Fruit fly (Drosophila melanogaster): Measurements from ENCODE around the gene CG34140.

Gene CG34140

dm6 chr3L:160446-161094 is 23.7 kb downstream of the CG34140 start (continued):
- no peak for TF ChIP-seq corto (GFP tag; optimal IDR thresholded peaks at IDR 0.05)
- no peak for TF ChIP-seq CG3847 (GFP tag; IDR thresholded peaks at IDR 0.05)
- peak; percentile 70 for TF ChIP-seq abd-A (tag; optimal IDR thresholded peaks at IDR 0.05)
- TF ChIP-seq CG30403 (GFP tag; optimal IDR thresholded peaks at IDR 0.05) = no peak
- no peak for TF ChIP-seq NK7.1 (GFP tag; optimal IDR thresholded peaks at IDR 0.05)
- no peak for TF ChIP-seq CG43689 (GFP tag; IDR thresholded peaks at IDR 0.05)
- TF ChIP-seq Atf3 (GFP tag; optimal IDR thresholded peaks at IDR 0.05) = no peak
- TF ChIP-seq pho (GFP tag; optimal IDR thresholded peaks at IDR 0.05) = no peak
- TF ChIP-seq CG10267 (tag; optimal IDR thresholded peaks at IDR 0.05) = no peak
- TF ChIP-seq CG8290 (GFP tag; optimal IDR thresholded peaks at IDR 0.05) = no peak
- TF ChIP-seq CG8290 (tag; optimal IDR thresholded peaks at IDR 0.05) = peak in 1 of 2 experiments; percentile 73
- TF ChIP-seq onecut (GFP tag; IDR thresholded peaks at IDR 0.05) = 0 out of 2 replicates have a peak, but pooled peaks have one; percentile 11
- TF ChIP-seq CG18476 (GFP tag; optimal IDR thresholded peaks at IDR 0.05) = no peak
- TF ChIP-seq hbn (GFP tag; IDR thresholded peaks at IDR 0.05; ENCODE audit: partially characterized antibody) = no peak
- TF ChIP-seq Hr39 (optimal IDR thresholded peaks at IDR 0.05) = no peak
- no peak for TF ChIP-seq CG32532 (GFP tag; IDR thresholded peaks at IDR 0.05)
- TF ChIP-seq Sry-β (GFP tag; optimal IDR thresholded peaks at IDR 0.05) = no peak
- no peak for TF ChIP-seq CrebB (tag; optimal IDR thresholded peaks at IDR 0.05)
- TF ChIP-seq Hsf (GFP tag; optimal IDR thresholded peaks at IDR 0.05) = no peak
- TF ChIP-seq Asciz (GFP tag; optimal IDR thresholded peaks at IDR 0.05) = no peak
- no peak for TF ChIP-seq unpg (GFP tag; optimal IDR thresholded peaks at IDR 0.05)
- TF ChIP-seq ase (GFP tag; IDR thresholded peaks at IDR 0.05) = no peak
- no peak for TF ChIP-seq gem (tag; optimal IDR thresholded peaks at IDR 0.05)
- no peak for TF ChIP-seq E2f2 (GFP tag; IDR thresholded peaks at IDR 0.05)
- peak; percentile 66 for TF ChIP-seq Bgb (GFP tag; IDR thresholded peaks at IDR 0.05; ENCODE audit: partially characterized antibody)
- no peak for TF ChIP-seq CG17385 (GFP tag; optimal IDR thresholded peaks at IDR 0.05)
- TF ChIP-seq CG8281 (tag; optimal IDR thresholded peaks at IDR 0.05) = no peak
- TF ChIP-seq dm (GFP tag; optimal IDR thresholded peaks at IDR 0.05) = no peak
- TF ChIP-seq Neu2 (GFP tag; optimal IDR thresholded peaks at IDR 0.05; ENCODE audit: borderline replicate concordance) = no peak
- TF ChIP-seq Hey (tag; optimal IDR thresholded peaks at IDR 0.05) = no peak
- TF ChIP-seq CG18599 (GFP tag; optimal IDR thresholded peaks at IDR 0.05) = no peak
- TF ChIP-seq kah (GFP tag; optimal IDR thresholded peaks at IDR 0.05) = no peak
- TF ChIP-seq Chrac-16 (GFP tag; optimal IDR thresholded peaks at IDR 0.05) = no peak
- no peak for TF ChIP-seq CG9215 (GFP tag; IDR thresholded peaks at IDR 0.05)
- no peak for TF ChIP-seq CG6813 (GFP tag; optimal IDR thresholded peaks at IDR 0.05)
- TF ChIP-seq CG6272 (GFP tag; IDR thresholded peaks at IDR 0.05) = no peak
- TF ChIP-seq lab (GFP tag; optimal IDR thresholded peaks at IDR 0.05) = peak; percentile 61
- no peak for TF ChIP-seq ara (GFP tag; IDR thresholded peaks at IDR 0.05)
- no peak for TF ChIP-seq gsb-n (tag; optimal IDR thresholded peaks at IDR 0.05)
- no peak for TF ChIP-seq bsh (GFP tag; optimal IDR thresholded peaks at IDR 0.05)
- TF ChIP-seq Stat92E (GFP tag; optimal IDR thresholded peaks at IDR 0.05) = no peak
- no peak for TF ChIP-seq wdn (GFP tag; IDR thresholded peaks at IDR 0.05)
- TF ChIP-seq CG12659 (GFP tag; optimal IDR thresholded peaks at IDR 0.05) = peak; percentile 23
- peak; percentile 4 for TF ChIP-seq Bteb2 (GFP tag; optimal IDR thresholded peaks at IDR 0.05)
- TF ChIP-seq zen (tag; optimal IDR thresholded peaks at IDR 0.05) = no peak
- no peak for TF ChIP-seq CG3065 (GFP tag; optimal IDR thresholded peaks at IDR 0.05)
- TF ChIP-seq Tbp (GFP tag; optimal IDR thresholded peaks at IDR 0.05) = no peak
- no peak for TF ChIP-seq usp (GFP tag; optimal IDR thresholded peaks at IDR 0.05)
- no peak for TF ChIP-seq p53 (GFP tag; optimal IDR thresholded peaks at IDR 0.05)
- no peak for TF ChIP-seq CG9437 (GFP tag; optimal IDR thresholded peaks at IDR 0.05)
- peak in 1 of 2 experiments; percentile 79 for TF ChIP-seq eve (GFP tag; optimal IDR thresholded peaks at IDR 0.05)

Data from whole organism, embryonic.